Fruit fly (Drosophila melanogaster) whole organism, embryonic: ENCODE results near the gene CG8319.

ENCODE experiments used
- Awh ChIP-seq: fragments of 200-800 bp; sonication (Bioruptor generic); IDR thresholded peaks from 2 replicates; pipeline ENCODE4, ENCODE4 v1.3.6; 2022; ENCODE audit warnings: missing biosample characterization, missing genetic modification characterization
- CG10959 ChIP-seq: fragments of 200-800 bp; sonication (Bioruptor generic); IDR thresholded peaks from 2 replicates; pipeline ENCODE4 v1.3.6; 2022; ENCODE audit warnings: missing biosample characterization, missing genetic modification characterization
- CG11560 ChIP-seq: fragments of 200-800 bp; sonication (Bioruptor generic); IDR thresholded peaks from 3 replicates; pipeline ENCODE4 v1.3.6; 2022; ENCODE audit warnings: missing biosample characterization, missing genetic modification characterization
- CG12659 ChIP-seq: fragments of 200-800 bp; sonication (Bioruptor generic); optimal IDR thresholded peaks from 3 replicates; lab custom pipeline; 2017; ENCODE audit warnings: mild to moderate bottlenecking, missing biosample characterization, missing genetic modification reagents, missing genetic modification characterization
- CG14441 ChIP-seq: fragments of 200-800 bp; sonication (Bioruptor generic); IDR thresholded peaks from 2 replicates; pipeline ENCODE4 v1.3.6; 2022; ENCODE audit warnings: missing biosample characterization, missing genetic modification characterization
- CG1602 ChIP-seq: fragments of 200-800 bp; sonication (Bioruptor generic); optimal IDR thresholded peaks from 3 replicates; lab custom pipeline; 2016; ENCODE audit warnings: missing biosample characterization, missing genetic modification characterization
- CG16815 ChIP-seq: fragments of 200-800 bp; sonication (Bioruptor generic); optimal IDR thresholded peaks from 3 replicates; lab custom pipeline; 2017; ENCODE audit warnings: missing biosample characterization, mild to moderate bottlenecking, missing genetic modification characterization
- CG16863 ChIP-seq: fragments of 200-800 bp; sonication (Bioruptor generic); optimal IDR thresholded peaks from 3 replicates; lab custom pipeline; 2016; ENCODE audit warnings: missing biosample characterization, missing genetic modification characterization
- CG17385 ChIP-seq: fragments of 200-800 bp; sonication (Bioruptor generic); optimal IDR thresholded peaks from 3 replicates; lab custom pipeline; 2018; ENCODE audit warnings: missing biosample characterization, mild to moderate bottlenecking, missing genetic modification characterization
- CG2712 ChIP-seq: fragments of 200-800 bp; optimal IDR thresholded peaks from 3 replicates; lab custom pipeline; 2019; ENCODE audit warnings: missing biosample characterization, mild to moderate bottlenecking, missing genetic modification characterization, moderate library complexity
- CG3281 ChIP-seq: fragments of 200-800 bp; sonication (Bioruptor generic); optimal IDR thresholded peaks from 3 replicates; lab custom pipeline; 2017; ENCODE audit warnings: missing biosample characterization, mild to moderate bottlenecking, missing genetic modification characterization
- CG34376 ChIP-seq: fragments of 200-800 bp; sonication (Bioruptor generic); optimal IDR thresholded peaks from 2 replicates; lab custom pipeline; 2018; ENCODE audit warnings: missing biosample characterization, mild to moderate bottlenecking, missing genetic modification characterization
- CG34422 ChIP-seq: fragments of 200-800 bp; sonication (Bioruptor generic); IDR thresholded peaks from 3 replicates; pipeline ENCODE4 v1.3.6; 2022; ENCODE audit warnings: missing biosample characterization, missing genetic modification characterization
- CG4424 ChIP-seq: fragments of 200-800 bp; sonication (Bioruptor generic); optimal IDR thresholded peaks from 3 replicates; lab custom pipeline; 2016; ENCODE audit warnings: missing biosample characterization, missing genetic modification characterization
- CG4730 ChIP-seq: fragments of 200-800 bp; sonication (Bioruptor generic); IDR thresholded peaks from 2 replicates; pipeline ENCODE4 v1.3.6; 2022; ENCODE audit warnings: missing biosample characterization, missing genetic modification characterization
- CG5180 ChIP-seq: fragments of 200-800 bp; sonication (Bioruptor generic); optimal IDR thresholded peaks from 3 replicates; lab custom pipeline; 2017; ENCODE audit warnings: missing biosample characterization, missing genetic modification characterization, mild to moderate bottlenecking, moderate library complexity, missing genetic modification reagents
- CG5245 ChIP-seq: fragments of 200-800 bp; sonication (Bioruptor generic); optimal IDR thresholded peaks from 3 replicates; lab custom pipeline; 2016; ENCODE audit warnings: missing biosample characterization, missing genetic modification characterization
- CG6272 ChIP-seq: fragments of 200-800 bp; sonication (Bioruptor generic); IDR thresholded peaks from 2 replicates; pipeline ENCODE4 v1.3.6; 2022; ENCODE audit warnings: missing biosample characterization, missing genetic modification characterization
- CG6791 ChIP-seq: fragments of 200-800 bp; sonication (Bioruptor generic); IDR thresholded peaks from 3 replicates; pipeline ENCODE4 v1.3.6; 2022; ENCODE audit warnings: missing biosample characterization, missing genetic modification characterization; ENCODE audit not compliant: partially characterized antibody
- CG6813 ChIP-seq: fragments of 200-800 bp; sonication (Bioruptor generic); optimal IDR thresholded peaks from 2 replicates; lab custom pipeline; 2017; ENCODE audit warnings: missing biosample characterization, missing genetic modification characterization, mild to moderate bottlenecking, moderate library complexity, missing genetic modification reagents
- CG6854 ChIP-seq: fragments of 200-800 bp; sonication (Bioruptor generic); optimal IDR thresholded peaks from 3 replicates; lab custom pipeline; 2017; ENCODE audit warnings: missing biosample characterization, mild to moderate bottlenecking, missing genetic modification characterization
- CG7839 ChIP-seq: fragments of 200-800 bp; sonication (Bioruptor generic); optimal IDR thresholded peaks from 3 replicates; lab custom pipeline; 2018; ENCODE audit warnings: missing biosample characterization, mild to moderate bottlenecking, missing genetic modification characterization, moderate library complexity
- CG9727 ChIP-seq: fragments of 200-800 bp; sonication (Bioruptor generic); optimal IDR thresholded peaks from 3 replicates; lab custom pipeline; 2017; ENCODE audit warnings: missing biosample characterization, mild to moderate bottlenecking, missing genetic modification characterization
- Hr3 ChIP-seq: fragments of 200-800 bp; sonication (Bioruptor generic); optimal IDR thresholded peaks from 3 replicates; lab custom pipeline; 2016; ENCODE audit warnings: missing biosample characterization, missing genetic modification characterization
- Hr78 ChIP-seq, 2 experiments: fragments of 200-800 bp in 1 of 2; fragments of >200 bp in 1 of 2; sonication (Bioruptor generic) in 1 of 2; optimal IDR thresholded peaks; 2 replicates each; lab custom pipeline; 2017 to 2019; ENCODE audit warnings: missing biosample characterization in 2 of 2, missing genetic modification characterization in 2 of 2, mild to moderate bottlenecking in 1 of 2, moderate library complexity in 1 of 2
- Kr ChIP-seq: fragments of 200-800 bp; sonication (Bioruptor generic); optimal IDR thresholded peaks from 2 replicates; lab custom pipeline; 2017; ENCODE audit warnings: missing biosample characterization, mild to moderate bottlenecking, missing genetic modification characterization
- Lim3 ChIP-seq: fragments of 200-800 bp; sonication (Bioruptor generic); IDR thresholded peaks from 2 replicates; pipeline ENCODE4 v1.3.6; 2022; ENCODE audit warnings: missing biosample characterization, missing genetic modification characterization
- NC2β ChIP-seq: fragments of 200-800 bp; sonication (Bioruptor generic); optimal IDR thresholded peaks from 2 replicates; lab custom pipeline; 2016; ENCODE audit warnings: missing biosample characterization, missing genetic modification characterization
- PHDP ChIP-seq: fragments of 200-800 bp; sonication (Bioruptor generic); optimal IDR thresholded peaks from 3 replicates; lab custom pipeline; 2018; ENCODE audit warnings: missing biosample characterization, mild to moderate bottlenecking, missing genetic modification characterization, moderate library complexity
- Ptx1 ChIP-seq: fragments of 200-800 bp; sonication (Bioruptor generic); IDR thresholded peaks from 2 replicates; pipeline ENCODE4 v1.3.6; 2022; ENCODE audit warnings: missing biosample characterization, missing genetic modification characterization
- Scr ChIP-seq: fragments of 200-800 bp; sonication (Bioruptor generic); IDR thresholded peaks from 2 replicates; pipeline ENCODE4 v1.3.6; 2022; ENCODE audit warnings: missing biosample characterization, missing genetic modification characterization; ENCODE audit not compliant: partially characterized antibody
- TFAM ChIP-seq: fragments of 200-800 bp; sonication (Bioruptor generic); optimal IDR thresholded peaks from 2 replicates; lab custom pipeline; 2017; ENCODE audit warnings: missing biosample characterization, missing genetic modification characterization, inconsistent platforms
- Taf1 ChIP-seq: fragments of 200-800 bp; sonication (Bioruptor generic); IDR thresholded peaks from 2 replicates; pipeline ENCODE4 v1.3.6; 2022; ENCODE audit warnings: missing biosample characterization, missing genetic modification characterization
- YL-1 ChIP-seq: fragments of 200-800 bp; sonication (Bioruptor generic); optimal IDR thresholded peaks from 3 replicates; lab custom pipeline; 2017; ENCODE audit warnings: missing biosample characterization, mild to moderate bottlenecking, missing genetic modification characterization
- ab ChIP-seq: fragments of 200-800 bp; sonication (Bioruptor generic); optimal IDR thresholded peaks from 2 replicates; lab custom pipeline; 2016; ENCODE audit warnings: missing biosample characterization, missing genetic modification characterization
- gcm2 ChIP-seq: fragments of 200-800 bp; sonication (Bioruptor generic); optimal IDR thresholded peaks from 2 replicates; lab custom pipeline; 2016; ENCODE audit warnings: missing biosample characterization, missing genetic modification characterization
- gem ChIP-seq: fragments of 200-800 bp; sonication (Bioruptor generic); optimal IDR thresholded peaks from 2 replicates; lab custom pipeline; 2019; ENCODE audit warnings: missing biosample characterization, mild to moderate bottlenecking, missing genetic modification characterization, moderate library complexity
- lola ChIP-seq, 3 experiments: fragments of >200 bp in 2 of 3; fragments of 200-800 bp in 1 of 3; sonication (Bioruptor generic) in 1 of 3; optimal IDR thresholded peaks; 2 replicates each; lab custom pipeline; 2017 to 2019; ENCODE audit warnings: missing biosample characterization in 3 of 3, missing genetic modification characterization in 3 of 3, mild to moderate bottlenecking in 1 of 3, moderate library complexity in 1 of 3
- mam ChIP-seq: fragments of 200-800 bp; sonication (Bioruptor generic); optimal IDR thresholded peaks from 3 replicates; lab custom pipeline; 2016; ENCODE audit warnings: missing biosample characterization, missing genetic modification characterization
- otp ChIP-seq: fragments of 200-800 bp; sonication (Bioruptor generic); IDR thresholded peaks from 3 replicates; pipeline ENCODE4, ENCODE4 v1.3.6; 2022; ENCODE audit warnings: missing biosample characterization, missing genetic modification characterization
- pb ChIP-seq: fragments of 200-800 bp; sonication (Bioruptor generic); optimal IDR thresholded peaks from 3 replicates; lab custom pipeline; 2016; ENCODE audit warnings: missing biosample characterization, missing genetic modification characterization
- pho ChIP-seq: fragments of 200-800 bp; sonication (Bioruptor generic); optimal IDR thresholded peaks from 2 replicates; lab custom pipeline; 2016; ENCODE audit warnings: missing biosample characterization, missing genetic modification characterization
- phol ChIP-seq: fragments of 200-800 bp; sonication (Bioruptor generic); optimal IDR thresholded peaks from 3 replicates; lab custom pipeline; 2018; ENCODE audit warnings: missing biosample characterization, mild to moderate bottlenecking, missing genetic modification characterization, moderate library complexity
- pnt ChIP-seq: fragments of 200-800 bp; sonication (Bioruptor generic); optimal IDR thresholded peaks from 3 replicates; lab custom pipeline; 2016; ENCODE audit warnings: missing biosample characterization, missing genetic modification characterization
- run ChIP-seq: fragments of 200-800 bp; sonication (Bioruptor generic); optimal IDR thresholded peaks from 3 replicates; lab custom pipeline; 2018; ENCODE audit warnings: missing biosample characterization, mild to moderate bottlenecking, missing genetic modification characterization
- sr ChIP-seq: fragments of 200-800 bp; sonication (Bioruptor generic); IDR thresholded peaks from 3 replicates; pipeline ENCODE4 v1.3.6; 2022; ENCODE audit warnings: missing biosample characterization, missing genetic modification characterization
- sug ChIP-seq: fragments of 200-800 bp; optimal IDR thresholded peaks from 2 replicates; lab custom pipeline; 2019; ENCODE audit warnings: missing biosample characterization, mild to moderate bottlenecking, missing genetic modification characterization, moderate library complexity
- tio ChIP-seq: fragments of 200-800 bp; sonication (Bioruptor generic); optimal IDR thresholded peaks from 2 replicates; lab custom pipeline; 2017; ENCODE audit warnings: missing biosample characterization, missing genetic modification characterization, inconsistent platforms
- trem ChIP-seq: fragments of 200-800 bp; optimal IDR thresholded peaks from 3 replicates; lab custom pipeline; 2019; ENCODE audit warnings: missing biosample characterization, mild to moderate bottlenecking, missing genetic modification characterization, moderate library complexity
- tx ChIP-seq: fragments of 200-800 bp; sonication (Bioruptor generic); optimal IDR thresholded peaks from 2 replicates; lab custom pipeline; 2016; ENCODE audit warnings: missing biosample characterization, missing genetic modification characterization
- z ChIP-seq: fragments of 200-800 bp; sonication (Bioruptor generic); IDR thresholded peaks from 3 replicates; pipeline ENCODE4 v1.3.6; 2022; ENCODE audit warnings: missing biosample characterization, missing genetic modification characterization

Gene CG8319

dm6 chr3R:9600558-9600959 is 26.6 kb upstream of the CG8319 start (continued):
- TF ChIP-seq CG2712 (tag; lab: Kevin White, UChicago) (peak; percentile 45), Ptx1 (GFP tag; lab: Robert Waterston, UW) (peak; percentile 13; the same call in 1 of the 2 replicates), Lim3 (GFP tag; lab: Robert Waterston, UW) (no peak), z (no peak), CG6272 (no peak), CG1602 (GFP tag; lab: Kevin White, UChicago) (no peak), CG6791 (no peak), sug (tag; lab: Kevin White, UChicago) (peak; percentile 57), tio (GFP tag; lab: Kevin White, UChicago) (peak; percentile 23), mam (GFP tag; lab: Kevin White, UChicago) (no peak), CG34422 (GFP tag; lab: Robert Waterston, UW) (no peak), Kr (GFP tag; lab: Kevin White, UChicago) (peak; percentile 17), Hr3 (GFP tag; lab: Kevin White, UChicago) (no peak), CG34376 (GFP tag; lab: Kevin White, UChicago) (peak; percentile 38), gcm2 (no peak), CG4730 (GFP tag; lab: Robert Waterston, UW) (peak; percentile 5; the same call in 1 of the 2 replicates), CG5245 (GFP tag; lab: Kevin White, UChicago) (peak; percentile 6), TFAM (GFP tag; lab: Kevin White, UChicago) (no peak), tx (no peak), run (tag; lab: Kevin White, UChicago) (no peak), otp (GFP tag; lab: Robert Waterston, UW) (no peak), YL-1 (no peak), CG11560 (tag; lab: Robert Waterston, UW) (0 out of 3 replicates have a peak, but pooled peaks have one; percentile 18), CG17385 (GFP tag; lab: Kevin White, UChicago) (peak; percentile 40), CG3281 (GFP tag; lab: Kevin White, UChicago) (peak; percentile 80), ab (GFP tag; lab: Kevin White, UChicago) (no peak), NC2β (no peak), trem (peak; percentile 4), CG16863 (GFP tag; lab: Kevin White, UChicago) (no peak), pho (GFP tag; lab: Kevin White, UChicago) (peak; percentile 2), Scr (GFP tag; lab: Robert Waterston, UW) (no peak), CG9727 (GFP tag; lab: Kevin White, UChicago) (peak; percentile 72), CG6854 (peak; percentile 44), CG4424 (GFP tag; lab: Kevin White, UChicago) (peak; percentile 28), Hr78 (GFP tag; optimal IDR thresholded peaks at IDR 0.05; lab: Kevin White, UChicago) (no peak), CG10959 (no peak), CG5180 (GFP tag; lab: Kevin White, UChicago) (peak; percentile 46), Taf1 (GFP tag; lab: Robert Waterston, UW) (peak; percentile 24; the same call in 1 of the 2 replicates), pb (GFP tag; lab: Kevin White, UChicago) (no peak), CG7839 (tag; lab: Kevin White, UChicago) (peak; percentile 71), CG16815 (GFP tag; lab: Kevin White, UChicago) (peak; percentile 12), CG12659 (GFP tag; lab: Kevin White, UChicago) (peak; percentile 42), gem (peak; percentile 57), lola (GFP tag; optimal IDR thresholded peaks at IDR 0.05; lab: Kevin White, UChicago) (peak in 1 of 3 experiments; percentile 8), sr (no peak), CG6813 (GFP tag; lab: Kevin White, UChicago) (peak; percentile 39), Awh (GFP tag; lab: Robert Waterston, UW) (no peak), pnt (GFP tag; lab: Kevin White, UChicago) (no peak), PHDP (tag; lab: Kevin White, UChicago) (peak; percentile 61), phol (peak; percentile 29), CG14441 (GFP tag; lab: Robert Waterston, UW) (peak; percentile 47; the same call in 1 of the 2 replicates)
